Worm (Caenorhabditis elegans) whole organism, early embryonic: Measurements from ENCODE around the gene comt-5.

Experiments
- B0310.2 ChIP-seq: sonication (generic microtip); optimal IDR thresholded peaks from 2 replicates; lab custom pipeline; 2016; ENCODE audit warnings: mild to moderate bottlenecking, missing genetic modification characterization, missing compliant biosample characterization
- F13C5.2 ChIP-seq: sonication (generic microtip); optimal IDR thresholded peaks from 2 replicates; lab custom pipeline; 2017; ENCODE audit warnings: mild to moderate bottlenecking, missing genetic modification characterization, inconsistent platforms, missing compliant biosample characterization
- aly-1 ChIP-seq: sonication (generic microtip); optimal IDR thresholded peaks from 2 replicates; lab custom pipeline; 2016; ENCODE audit warnings: missing genetic modification characterization, missing compliant biosample characterization
- ama-1 ChIP-seq: fragments of 150-350 bp; optimal IDR thresholded peaks from 2 replicates; lab custom pipeline; 2014
- ets-7 ChIP-seq: sonication (generic microtip); optimal IDR thresholded peaks from 2 replicates; lab custom pipeline; 2016; ENCODE audit warnings: missing genotype, missing genetic modification characterization, missing compliant biosample characterization
- flt-1 ChIP-seq: fragments of 200-800 bp; sonication (Bioruptor generic); IDR thresholded peaks from 2 replicates; pipeline ENCODE4 v1.3.6; 2022; ENCODE audit warnings: missing genetic modification characterization, missing compliant biosample characterization
- hmbx-1 ChIP-seq: sonication (generic microtip); optimal IDR thresholded peaks from 2 replicates; lab custom pipeline; 2016; ENCODE audit warnings: mild to moderate bottlenecking, missing genetic modification characterization, missing compliant biosample characterization
- hmg-4 ChIP-seq: fragments of 200-800 bp; sonication (Bioruptor generic); optimal IDR thresholded peaks from 2 replicates; lab custom pipeline; 2018; ENCODE audit warnings: mild to moderate bottlenecking, missing genetic modification characterization, missing compliant biosample characterization
- hnd-1 ChIP-seq: sonication (generic microtip); optimal IDR thresholded peaks from 2 replicates; lab custom pipeline; 2016; ENCODE audit warnings: missing genetic modification characterization, missing compliant biosample characterization
- pes-1 ChIP-seq: fragments of 200-800 bp; sonication (Bioruptor generic); IDR thresholded peaks from 2 replicates; pipeline ENCODE4 v1.3.6; 2022; ENCODE audit warnings: missing genetic modification reagents, missing genetic modification characterization, missing compliant biosample characterization
- scrt-1 ChIP-seq: fragments of 200-800 bp; sonication (Bioruptor generic); IDR thresholded peaks from 2 replicates; pipeline ENCODE4 v1.3.6; 2022; ENCODE audit warnings: missing genetic modification characterization, missing compliant biosample characterization
- sea-1 ChIP-seq: fragments of 200-800 bp; sonication (Bioruptor generic); conservative IDR thresholded peaks from 2 replicates; pipeline ENCODE4 v1.3.6; 2022; ENCODE audit warnings: missing genetic modification characterization, missing compliant biosample characterization

DNA sequence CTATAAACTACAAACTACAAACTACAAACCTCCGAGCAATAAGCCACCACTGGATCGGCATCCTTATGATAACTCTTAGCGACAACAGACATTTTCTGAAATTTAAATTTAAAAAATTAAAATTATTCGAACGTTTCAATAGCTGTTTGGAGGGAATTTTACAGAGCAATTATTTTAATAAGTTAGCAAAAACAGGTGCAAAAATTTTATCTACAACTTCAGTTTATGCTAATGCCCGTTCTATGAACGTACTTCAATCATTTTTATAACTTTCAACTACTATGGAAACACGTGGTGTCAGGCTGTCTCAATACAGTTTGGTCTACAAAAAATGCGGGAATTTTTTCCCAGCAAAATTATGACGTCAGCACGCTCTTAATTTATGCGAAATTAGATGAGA is at the start of gene comt-5:
- TF ChIP-seq B0310.2 (tag; lab: Kevin White, UChicago) (no peak), hmbx-1 (tag; lab: Kevin White, UChicago) (no peak), F13C5.2 (tag; lab: Kevin White, UChicago) (no peak), hnd-1 (no peak), pes-1 (GFP tag; lab: Robert Waterston, UW) (no peak), ama-1 (lab: Kevin White, UChicago) (no peak), sea-1 (GFP tag; lab: Robert Waterston, UW) (no peak), scrt-1 (no peak), flt-1 (GFP tag; lab: Robert Waterston, UW) (no peak), aly-1 (no peak), hmg-4 (no peak), ets-7 (tag; lab: Kevin White, UChicago) (no peak)
